Worm (Caenorhabditis elegans) whole organism, early embryonic: ENCODE data around the gene C25E10.7.

Source experiments
- hnd-1 ChIP-seq: sonication (generic microtip); optimal IDR thresholded peaks from 2 replicates; lab custom pipeline; 2016; ENCODE audit warnings: missing genetic modification characterization, missing compliant biosample characterization
- tbx-37 ChIP-seq: fragments of 200-800 bp; sonication (Bioruptor generic); conservative IDR thresholded peaks from 2 replicates; pipeline ENCODE4 v1.3.6; 2022; ENCODE audit warnings: missing genetic modification reagents, missing genetic modification characterization, missing compliant biosample characterization

- TF ChIP-seq tbx-37 (GFP tag; lab: Robert Waterston, UW) = no peak
- TF ChIP-seq hnd-1 (tag; lab: Kevin White, UChicago) = no peak
Observed at ce11 chrV:9094060-9094628, 43.1 kb upstream of the C25E10.7 start.
